Worm (Caenorhabditis elegans): ENCODE measurements around the gene mel-32.

DNA sequence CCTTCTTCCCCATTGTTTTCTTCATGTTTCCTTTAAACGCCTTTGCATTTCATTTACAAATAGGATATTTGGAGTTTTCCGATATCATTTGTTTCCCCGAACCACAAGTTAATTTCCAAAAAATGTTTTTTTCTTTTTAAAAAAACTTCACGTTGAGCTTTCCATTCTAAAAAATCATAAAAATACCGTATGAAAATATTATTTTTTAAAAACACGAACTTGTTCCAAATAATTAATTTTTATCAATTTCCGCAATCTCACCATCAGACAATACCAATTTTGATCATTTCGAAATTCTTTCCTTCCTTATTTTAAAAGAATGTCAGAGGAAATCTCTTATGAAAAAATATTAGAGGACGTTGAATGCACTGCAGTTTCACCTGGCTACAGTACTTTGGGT, 28.7 kb upstream of the mel-32 start, which contains the start of gene wht-6:
- no peak for TF ChIP-seq dpl-1 (GFP tag; optimal IDR thresholded peaks at IDR 0.05)
- TF ChIP-seq ztf-11 (tag; optimal IDR thresholded peaks at IDR 0.05): no peak
- TF ChIP-seq nhr-12 (tag; optimal IDR thresholded peaks at IDR 0.05): no peak
- TF ChIP-seq pag-3 (tag; optimal IDR thresholded peaks at IDR 0.05; ENCODE audit: borderline replicate concordance, insufficient read depth): no peak
- TF ChIP-seq nhr-76 (tag; optimal IDR thresholded peaks at IDR 0.05): no peak
- no peak for TF ChIP-seq lin-39 (tag; optimal IDR thresholded peaks at IDR 0.05)
- no peak for TF ChIP-seq pqm-1 (tag; optimal IDR thresholded peaks at IDR 0.05)

All from whole organism, L1 larva.